Fruit fly (Drosophila melanogaster) whole organism, embryonic: Measurements from ENCODE around the gene CG42814.
A peak's percentile ranks its signal among the peaks of the same experiment; 100 is the strongest.

ENCODE experiments used
- Ada2b ChIP-seq: fragments of 200-800 bp; sonication (Bioruptor generic); IDR thresholded peaks from 2 replicates; pipeline ENCODE4 v1.3.6; 2022; ENCODE audit warnings: missing biosample characterization, missing genetic modification characterization
- Aef1 ChIP-seq: fragments of 200-800 bp; sonication (Bioruptor generic); IDR thresholded peaks from 3 replicates; pipeline ENCODE4 v1.3.6; 2022; ENCODE audit warnings: missing biosample characterization, missing genetic modification characterization
- Asciz ChIP-seq: fragments of 200-800 bp; sonication (Bioruptor generic); optimal IDR thresholded peaks from 2 replicates; lab custom pipeline; 2017; ENCODE audit warnings: missing biosample characterization, mild to moderate bottlenecking, missing genetic modification characterization, missing genetic modification reagents
- Awh ChIP-seq: fragments of 200-800 bp; sonication (Bioruptor generic); IDR thresholded peaks from 2 replicates; pipeline ENCODE4, ENCODE4 v1.3.6; 2022; ENCODE audit warnings: missing biosample characterization, missing genetic modification characterization
- CG10565 ChIP-seq: fragments of 200-800 bp; sonication (Bioruptor generic); optimal IDR thresholded peaks from 3 replicates; lab custom pipeline; 2016; ENCODE audit warnings: missing biosample characterization, mild to moderate bottlenecking, missing genetic modification characterization
- CG15011 ChIP-seq: fragments of 200-800 bp; sonication (Bioruptor generic); optimal IDR thresholded peaks from 3 replicates; lab custom pipeline; 2018; ENCODE audit warnings: missing biosample characterization, mild to moderate bottlenecking, missing genetic modification characterization
- CG18262 ChIP-seq: fragments of 200-800 bp; optimal IDR thresholded peaks from 3 replicates; lab custom pipeline; 2019; ENCODE audit warnings: missing biosample characterization, mild to moderate bottlenecking, missing genetic modification characterization, moderate library complexity
- CG2678 ChIP-seq: fragments of 200-800 bp; sonication (Bioruptor generic); optimal IDR thresholded peaks from 3 replicates; lab custom pipeline; 2019; ENCODE audit warnings: missing biosample characterization, mild to moderate bottlenecking, missing genetic modification characterization, moderate library complexity
- CG32532 ChIP-seq: fragments of 200-800 bp; sonication (Bioruptor generic); IDR thresholded peaks from 2 replicates; pipeline ENCODE4 v1.3.6; 2022; ENCODE audit warnings: missing biosample characterization, missing genetic modification characterization
- CG4424 ChIP-seq: fragments of 200-800 bp; sonication (Bioruptor generic); optimal IDR thresholded peaks from 3 replicates; lab custom pipeline; 2016; ENCODE audit warnings: missing biosample characterization, missing genetic modification characterization
- CG6689 ChIP-seq: fragments of 200-800 bp; sonication (Bioruptor generic); IDR thresholded peaks from 2 replicates; pipeline ENCODE4 v1.3.6; 2022; ENCODE audit warnings: missing biosample characterization, missing genetic modification characterization
- CG6791 ChIP-seq: fragments of 200-800 bp; sonication (Bioruptor generic); IDR thresholded peaks from 3 replicates; pipeline ENCODE4 v1.3.6; 2022; ENCODE audit warnings: missing biosample characterization, missing genetic modification characterization; ENCODE audit not compliant: partially characterized antibody
- CG7357 ChIP-seq: fragments of 200-800 bp; sonication (Bioruptor generic); IDR thresholded peaks from 3 replicates; pipeline ENCODE4 v1.3.6; 2022; ENCODE audit warnings: missing biosample characterization, missing genetic modification characterization
- CG7556 ChIP-seq: fragments of 200-800 bp; sonication (Bioruptor generic); optimal IDR thresholded peaks from 2 replicates; lab custom pipeline; 2017; ENCODE audit warnings: missing biosample characterization, mild to moderate bottlenecking, missing genetic modification characterization
- CG8281 ChIP-seq: fragments of 200-800 bp; sonication (Bioruptor generic); optimal IDR thresholded peaks from 2 replicates; lab custom pipeline; 2018; ENCODE audit warnings: missing biosample characterization, mild to moderate bottlenecking, missing genetic modification characterization, moderate library complexity
- Camta ChIP-seq: fragments of 200-800 bp; sonication (Bioruptor generic); optimal IDR thresholded peaks from 2 replicates; lab custom pipeline; 2016; ENCODE audit warnings: missing biosample characterization, missing genetic modification characterization
- E2f1 ChIP-seq: fragments of 200-800 bp; sonication (Bioruptor generic); IDR thresholded peaks from 2 replicates; pipeline ENCODE4 v1.3.6; 2022; ENCODE audit warnings: missing biosample characterization, missing genetic modification characterization
- Elba2 ChIP-seq: fragments of 200-800 bp; sonication (Bioruptor generic); optimal IDR thresholded peaks from 3 replicates; lab custom pipeline; 2016; ENCODE audit warnings: missing biosample characterization, missing genetic modification characterization
- Ets65A ChIP-seq: fragments of 200-800 bp; sonication (Bioruptor generic); peaks from one replicate; lab custom pipeline; 2016; ENCODE audit warnings: missing biosample characterization, missing genetic modification characterization
- Hr78 ChIP-seq, 2 experiments: fragments of 200-800 bp in 1 of 2; fragments of >200 bp in 1 of 2; sonication (Bioruptor generic) in 1 of 2; optimal IDR thresholded peaks; 2 replicates each; lab custom pipeline; 2017 to 2019; ENCODE audit warnings: missing biosample characterization in 2 of 2, missing genetic modification characterization in 2 of 2, mild to moderate bottlenecking in 1 of 2, moderate library complexity in 1 of 2
- PHDP ChIP-seq: fragments of 200-800 bp; sonication (Bioruptor generic); optimal IDR thresholded peaks from 3 replicates; lab custom pipeline; 2018; ENCODE audit warnings: missing biosample characterization, mild to moderate bottlenecking, missing genetic modification characterization, moderate library complexity
- Ravus ChIP-seq: fragments of 200-800 bp; sonication (Bioruptor generic); IDR thresholded peaks from 2 replicates; pipeline ENCODE4 v1.3.6; 2022; ENCODE audit warnings: missing biosample characterization, missing genetic modification characterization
- Scr ChIP-seq: fragments of 200-800 bp; sonication (Bioruptor generic); IDR thresholded peaks from 2 replicates; pipeline ENCODE4 v1.3.6; 2022; ENCODE audit warnings: missing biosample characterization, missing genetic modification characterization; ENCODE audit not compliant: partially characterized antibody
- Sin3A ChIP-seq: fragments of >200 bp; optimal IDR thresholded peaks from 2 replicates; lab custom pipeline; 2018
- Six4 ChIP-seq: fragments of 200-800 bp; sonication (Bioruptor generic); optimal IDR thresholded peaks from 2 replicates; lab custom pipeline; 2016; ENCODE audit warnings: missing biosample characterization, missing genetic modification characterization
- Stat92E ChIP-seq, 3 experiments: fragments of >200 bp in 2 of 3; fragments of 200-800 bp in 1 of 3; sonication (Bioruptor generic) in 1 of 3; optimal IDR thresholded peaks; 2 replicates each; lab custom pipeline; 2017 to 2019; ENCODE audit warnings: missing biosample characterization in 3 of 3, missing genetic modification characterization in 3 of 3, mild to moderate bottlenecking in 1 of 3, moderate library complexity in 1 of 3
- Xrp1 ChIP-seq: fragments of 200-800 bp; sonication (Bioruptor generic); IDR thresholded peaks from 2 replicates; pipeline ENCODE4 v1.3.6; 2022; ENCODE audit warnings: missing biosample characterization, missing genetic modification characterization
- YL-1 ChIP-seq: fragments of 200-800 bp; sonication (Bioruptor generic); optimal IDR thresholded peaks from 3 replicates; lab custom pipeline; 2017; ENCODE audit warnings: missing biosample characterization, mild to moderate bottlenecking, missing genetic modification characterization
- al ChIP-seq: fragments of 200-800 bp; sonication (Bioruptor generic); IDR thresholded peaks from 2 replicates; pipeline ENCODE4 v1.3.6; 2022; ENCODE audit warnings: missing biosample characterization, missing genetic modification characterization
- amos ChIP-seq: fragments of 200-800 bp; sonication (Bioruptor generic); IDR thresholded peaks from 2 replicates; pipeline ENCODE4 v1.3.6; 2022; ENCODE audit warnings: missing biosample characterization, missing genetic modification characterization; ENCODE audit not compliant: partially characterized antibody
- ash1 ChIP-seq: fragments of 200-800 bp; sonication (Bioruptor generic); optimal IDR thresholded peaks from 2 replicates; lab custom pipeline; 2018; ENCODE audit warnings: missing biosample characterization, mild to moderate bottlenecking, missing genetic modification characterization
- ci ChIP-seq: fragments of 200-800 bp; sonication (Bioruptor generic); IDR thresholded peaks from 3 replicates; pipeline ENCODE4 v1.3.6; 2022; ENCODE audit warnings: missing biosample characterization, missing genetic modification characterization
- cwo ChIP-seq: fragments of 200-800 bp; sonication (Bioruptor generic); optimal IDR thresholded peaks from 3 replicates; lab custom pipeline; 2017; ENCODE audit warnings: missing biosample characterization, missing genetic modification characterization, mild to moderate bottlenecking, moderate library complexity, missing genetic modification reagents
- fd102C ChIP-seq: fragments of 200-800 bp; sonication (Bioruptor generic); optimal IDR thresholded peaks from 2 replicates; lab custom pipeline; 2018; ENCODE audit warnings: missing biosample characterization, mild to moderate bottlenecking, missing genetic modification characterization, moderate library complexity
- fd3F ChIP-seq: fragments of 200-800 bp; sonication (Bioruptor generic); optimal IDR thresholded peaks from 2 replicates; lab custom pipeline; 2018; ENCODE audit warnings: missing biosample characterization, mild to moderate bottlenecking, missing genetic modification characterization, moderate library complexity
- ham ChIP-seq: fragments of 200-800 bp; sonication (Bioruptor generic); IDR thresholded peaks from 2 replicates; pipeline ENCODE4 v1.3.6; 2022; ENCODE audit warnings: missing biosample characterization, missing genetic modification characterization
- kay ChIP-seq: fragments of 200-800 bp; sonication (Bioruptor generic); optimal IDR thresholded peaks from 2 replicates; lab custom pipeline; 2016; ENCODE audit warnings: missing biosample characterization, missing genetic modification characterization
- luna ChIP-seq: fragments of 200-800 bp; sonication (Bioruptor generic); optimal IDR thresholded peaks from 2 replicates; lab custom pipeline; 2016; ENCODE audit warnings: missing biosample characterization, missing genetic modification characterization
- pb ChIP-seq: fragments of 200-800 bp; sonication (Bioruptor generic); optimal IDR thresholded peaks from 3 replicates; lab custom pipeline; 2016; ENCODE audit warnings: missing biosample characterization, missing genetic modification characterization
- prd ChIP-seq, 3 experiments: fragments of >200 bp in 2 of 3; fragments of 200-800 bp in 1 of 3; sonication (Bioruptor generic) in 1 of 3; optimal IDR thresholded peaks in 2 of 3; IDR thresholded peaks in 1 of 3; 2 replicates in 2 of 3; 3 replicates in 1 of 3; pipeline versions ENCODE4 v1.3.6 to Lab custom; 2017 to 2022; ENCODE audit warnings: missing biosample characterization in 1 of 3, missing genetic modification characterization in 1 of 3
- psq ChIP-seq: fragments of 200-800 bp; sonication (Bioruptor generic); optimal IDR thresholded peaks from 2 replicates; lab custom pipeline; 2017; ENCODE audit warnings: missing biosample characterization, missing genetic modification characterization
- ro ChIP-seq: fragments of 200-800 bp; sonication (Bioruptor generic); IDR thresholded peaks from 2 replicates; pipeline ENCODE4 v1.3.6; 2022; ENCODE audit warnings: missing biosample characterization, missing genetic modification characterization
- sens-2 ChIP-seq: fragments of 200-800 bp; sonication (Bioruptor generic); IDR thresholded peaks from 2 replicates; pipeline ENCODE4 v1.3.6; 2022; ENCODE audit warnings: missing biosample characterization, missing genetic modification characterization
- twi ChIP-seq: fragments of 200-800 bp; optimal IDR thresholded peaks from 2 replicates; lab custom pipeline; 2019; ENCODE audit warnings: missing biosample characterization, mild to moderate bottlenecking, missing genetic modification characterization, moderate library complexity
- zen ChIP-seq: fragments of 200-800 bp; sonication (Bioruptor generic); optimal IDR thresholded peaks from 3 replicates; lab custom pipeline; 2018; ENCODE audit warnings: missing biosample characterization, mild to moderate bottlenecking, missing genetic modification characterization, moderate library complexity

CG42814 gene

DNA sequence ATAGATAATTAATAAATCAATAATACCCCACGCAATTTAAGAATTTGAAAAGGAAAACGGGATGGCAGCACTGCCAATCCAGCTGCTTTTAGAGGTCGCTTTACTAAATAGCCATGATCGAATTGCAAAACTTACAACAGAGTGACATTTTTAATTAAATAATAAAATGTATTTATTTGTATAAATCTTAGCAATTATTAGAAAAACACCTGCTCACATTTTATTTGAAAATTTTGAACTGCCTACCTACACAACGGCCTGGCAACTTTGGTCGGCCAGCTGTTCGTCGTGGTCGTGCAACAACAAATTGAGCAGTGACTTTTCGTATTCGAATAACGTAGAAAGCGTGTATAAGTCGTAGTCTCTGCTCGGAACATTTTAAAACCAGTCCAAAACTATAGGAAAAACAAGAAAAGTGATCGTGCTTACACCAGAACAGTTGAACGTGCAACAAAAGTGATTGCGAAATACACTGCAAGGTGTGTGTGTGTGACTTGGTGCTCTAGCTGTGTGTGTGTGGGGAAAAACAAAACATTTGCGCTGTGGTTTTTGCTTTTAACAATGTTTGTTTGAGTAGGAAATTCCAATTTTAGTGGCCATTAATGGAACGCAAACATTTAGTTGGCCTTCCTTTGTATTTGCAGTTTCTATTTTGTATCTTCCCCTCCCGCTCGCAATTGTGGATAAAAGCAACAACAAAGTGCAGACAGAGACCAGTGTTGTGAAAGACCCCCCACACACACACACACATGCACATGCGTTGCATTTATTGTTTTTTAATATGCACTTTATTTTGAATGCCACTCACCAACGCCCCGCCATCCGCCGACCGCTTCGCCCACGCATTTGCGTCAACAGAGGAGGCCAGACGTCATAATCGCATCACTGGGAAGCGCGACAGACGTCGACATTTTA, 45.5 kb upstream of the CG42814 start, which contains the start of gene CG5938 (continued):
- no peak for TF ChIP-seq Elba2 (GFP tag; lab: Kevin White, UChicago)
- no peak for TF ChIP-seq Hr78 (GFP tag; optimal IDR thresholded peaks at IDR 0.05; lab: Kevin White, UChicago)
- TF ChIP-seq amos (GFP tag; lab: Robert Waterston, UW): no peak
- no peak for TF ChIP-seq sens-2 (GFP tag; lab: Robert Waterston, UW)
- no peak for TF ChIP-seq pb (GFP tag; lab: Kevin White, UChicago)
- TF ChIP-seq Stat92E (GFP tag; optimal IDR thresholded peaks at IDR 0.05; lab: Kevin White, UChicago): no peak
- no peak for TF ChIP-seq E2f1 (GFP tag; lab: Robert Waterston, UW)
- peak; percentile 17 for TF ChIP-seq twi (tag; lab: Kevin White, UChicago)
- peak; percentile 14 for TF ChIP-seq PHDP
- TF ChIP-seq CG2678 (tag; lab: Kevin White, UChicago): peak; percentile 46
- 0 out of 3 replicates have a peak, but pooled peaks have one; percentile 15 for TF ChIP-seq ci (GFP tag; lab: Robert Waterston, UW)
- TF ChIP-seq Aef1 (GFP tag; lab: Robert Waterston, UW): peak; percentile 48; the same call in 2 of the 3 replicates
- no peak for TF ChIP-seq fd102C (GFP tag; lab: Kevin White, UChicago)
- no peak for TF ChIP-seq Awh
- TF ChIP-seq Xrp1 (GFP tag; lab: Robert Waterston, UW): peak; percentile 26; the same call in 1 of the 2 replicates
- TF ChIP-seq Ets65A (GFP tag; lab: Kevin White, UChicago): peak; percentile 70
- TF ChIP-seq CG4424 (GFP tag; lab: Kevin White, UChicago): peak; percentile 38
- TF ChIP-seq Scr (GFP tag; lab: Robert Waterston, UW): peak; percentile 24; the same call in 1 of the 2 replicates

DNA sequence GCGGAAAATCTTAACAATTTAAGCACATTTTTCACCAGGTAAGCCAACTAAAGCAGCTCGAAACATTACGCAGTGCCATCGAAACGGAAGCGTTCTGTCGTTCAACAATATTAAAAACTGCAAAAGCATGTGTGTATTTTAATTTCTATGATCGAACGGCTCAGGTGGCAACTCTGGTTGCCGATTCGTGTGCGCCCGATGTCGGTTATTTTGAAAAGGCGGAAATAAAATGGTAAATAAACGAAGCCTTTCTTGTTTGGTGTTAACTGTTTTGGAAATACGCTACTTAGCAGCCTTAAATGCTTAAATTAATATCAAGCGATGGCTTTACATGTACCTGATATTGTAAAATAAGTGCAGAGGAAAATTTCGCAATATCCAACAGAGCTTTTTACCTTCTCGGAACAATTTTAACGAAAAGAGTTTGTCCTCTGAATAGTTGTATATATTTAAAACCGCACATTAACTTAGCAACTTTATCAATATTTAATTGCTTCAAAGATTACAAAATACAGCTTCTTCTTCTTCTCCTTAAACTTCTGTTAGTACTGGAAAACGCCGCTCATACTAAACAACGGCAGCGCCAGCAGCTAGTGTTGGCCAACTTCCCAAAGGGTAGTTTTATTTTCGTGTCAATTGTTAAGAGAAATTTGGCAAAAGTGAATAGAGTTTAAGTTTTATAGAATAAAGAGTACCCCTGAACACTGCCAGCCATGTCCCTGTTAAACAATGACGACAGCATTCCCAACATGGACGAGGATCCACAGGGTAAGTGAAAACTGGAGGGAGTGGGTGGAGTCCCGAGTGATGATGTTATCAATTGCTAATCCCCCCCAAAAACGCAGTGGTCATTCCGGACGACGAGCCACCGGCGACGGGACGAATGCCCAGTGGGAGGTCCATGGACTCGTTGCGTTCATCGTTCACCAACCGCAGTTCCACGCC, 44.1 kb upstream of the CG42814 start, which contains the start of gene CG5934:
Gene CG5934, plus strand, starts transcription at position 588 of the 945 bp plus-strand sequence.
- TF ChIP-seq ham (GFP tag; lab: Robert Waterston, UW) (no peak), Camta (no peak), CG15011 (no peak), CG10565 (GFP tag; lab: Kevin White, UChicago) (no peak), fd3F (GFP tag; lab: Kevin White, UChicago) (no peak), CG32532 (GFP tag; lab: Robert Waterston, UW) (no peak), luna (GFP tag; lab: Kevin White, UChicago) (no peak), kay (GFP tag; lab: Kevin White, UChicago) (no peak), Ada2b (GFP tag; lab: Robert Waterston, UW) (no peak), YL-1 (GFP tag; lab: Kevin White, UChicago) (peak; percentile 1), Sin3A (peak; percentile 33), prd (optimal IDR thresholded peaks at IDR 0.05; lab: Kevin White, UChicago) (no peak), prd (GFP tag; IDR thresholded peaks at IDR 0.05; lab: Robert Waterston, UW) (no peak), zen (tag; lab: Kevin White, UChicago) (peak; percentile 24), CG6791 (GFP tag; lab: Robert Waterston, UW) (no peak), psq (no peak), CG7357 (GFP tag; lab: Robert Waterston, UW) (no peak), ro (GFP tag; lab: Robert Waterston, UW) (no peak), Six4 (GFP tag; lab: Kevin White, UChicago) (no peak), CG8281 (no peak), CG6689 (GFP tag; lab: Robert Waterston, UW) (no peak), cwo (GFP tag; lab: Kevin White, UChicago) (no peak), CG7556 (GFP tag; lab: Kevin White, UChicago) (no peak), al (GFP tag; lab: Robert Waterston, UW) (no peak), CG18262 (no peak), ash1 (GFP tag; lab: Kevin White, UChicago) (no peak), Asciz (GFP tag; lab: Kevin White, UChicago) (no peak), Ravus (GFP tag; lab: Robert Waterston, UW) (no peak)
